Fruit fly (Drosophila melanogaster) whole organism, embryonic: ENCODE data around the gene Bcat.

ENCODE experiments used
- Aef1 ChIP-seq: fragments of 200-800 bp; sonication (Bioruptor generic); IDR thresholded peaks from 3 replicates; pipeline ENCODE4 v1.3.6; 2022; ENCODE audit warnings: missing biosample characterization, missing genetic modification characterization
- B-H2 ChIP-seq: fragments of 200-800 bp; sonication (Bioruptor generic); optimal IDR thresholded peaks from 2 replicates; lab custom pipeline; 2018; ENCODE audit warnings: missing biosample characterization, mild to moderate bottlenecking, missing genetic modification characterization
- CG10274 ChIP-seq: fragments of 200-800 bp; sonication (Bioruptor generic); optimal IDR thresholded peaks from 3 replicates; lab custom pipeline; 2017; ENCODE audit warnings: missing biosample characterization, mild to moderate bottlenecking, missing genetic modification characterization
- CG10366 ChIP-seq: fragments of 200-800 bp; sonication (Bioruptor generic); IDR thresholded peaks from 2 replicates; pipeline ENCODE4 v1.3.6; 2022; ENCODE audit warnings: missing biosample characterization, missing genetic modification characterization
- CG10543 ChIP-seq: fragments of 200-800 bp; sonication (Bioruptor generic); optimal IDR thresholded peaks from 3 replicates; lab custom pipeline; 2017; ENCODE audit warnings: missing biosample characterization, mild to moderate bottlenecking, missing genetic modification characterization, moderate library complexity
- CG11723 ChIP-seq: fragments of 200-800 bp; sonication (Bioruptor generic); optimal IDR thresholded peaks from 2 replicates; lab custom pipeline; 2017; ENCODE audit warnings: missing biosample characterization, mild to moderate bottlenecking, missing genetic modification characterization
- CG12769 ChIP-seq: fragments of 200-800 bp; sonication (Bioruptor generic); optimal IDR thresholded peaks from 2 replicates; lab custom pipeline; 2019; ENCODE audit warnings: missing biosample characterization, mild to moderate bottlenecking, missing genetic modification characterization, moderate library complexity
- CG2120 ChIP-seq: fragments of 200-800 bp; sonication (Bioruptor generic); optimal IDR thresholded peaks from 3 replicates; lab custom pipeline; 2016; ENCODE audit warnings: missing biosample characterization, missing genetic modification characterization
- CG3163 ChIP-seq: fragments of 200-800 bp; sonication (Bioruptor generic); optimal IDR thresholded peaks from 3 replicates; lab custom pipeline; 2016; ENCODE audit warnings: missing biosample characterization, missing genetic modification characterization
- CG32532 ChIP-seq: fragments of 200-800 bp; sonication (Bioruptor generic); IDR thresholded peaks from 2 replicates; pipeline ENCODE4 v1.3.6; 2022; ENCODE audit warnings: missing biosample characterization, missing genetic modification characterization
- CG34422 ChIP-seq: fragments of 200-800 bp; sonication (Bioruptor generic); IDR thresholded peaks from 3 replicates; pipeline ENCODE4 v1.3.6; 2022; ENCODE audit warnings: missing biosample characterization, missing genetic modification characterization
- CG4617 ChIP-seq: fragments of 200-800 bp; sonication (Bioruptor generic); optimal IDR thresholded peaks from 3 replicates; lab custom pipeline; 2016; ENCODE audit warnings: missing biosample characterization, missing genetic modification characterization, borderline replicate concordance
- CG4730 ChIP-seq: fragments of 200-800 bp; sonication (Bioruptor generic); IDR thresholded peaks from 2 replicates; pipeline ENCODE4 v1.3.6; 2022; ENCODE audit warnings: missing biosample characterization, missing genetic modification characterization
- CG6175 ChIP-seq: fragments of 200-800 bp; sonication (Bioruptor generic); IDR thresholded peaks from 3 replicates; pipeline ENCODE4 v1.3.6; 2022; ENCODE audit warnings: missing biosample characterization, missing genetic modification characterization
- CG8290 ChIP-seq, 3 experiments: fragments of 200-800 bp; sonication (Bioruptor generic); optimal IDR thresholded peaks; 2 replicates each; lab custom pipeline; 2016 to 2019; ENCODE audit warnings: missing biosample characterization in 3 of 3, missing genetic modification characterization in 3 of 3, mild to moderate bottlenecking in 2 of 3, moderate library complexity in 1 of 3
- Deaf1 ChIP-seq: fragments of 200-800 bp; optimal IDR thresholded peaks from 3 replicates; lab custom pipeline; 2019; ENCODE audit warnings: missing biosample characterization, mild to moderate bottlenecking, missing genetic modification characterization, moderate library complexity
- Dref ChIP-seq: fragments of 200-800 bp; sonication (Bioruptor generic); IDR thresholded peaks from 2 replicates; pipeline ENCODE4 v1.3.6; 2022; ENCODE audit warnings: missing biosample characterization, missing genetic modification characterization
- Drgx ChIP-seq: fragments of 200-800 bp; sonication (Bioruptor generic); IDR thresholded peaks from 2 replicates; pipeline ENCODE4 v1.3.6; 2022; ENCODE audit warnings: missing biosample characterization, missing genetic modification characterization
- HmgZ ChIP-seq: fragments of 200-800 bp; sonication (Bioruptor generic); optimal IDR thresholded peaks from 2 replicates; lab custom pipeline; 2018; ENCODE audit warnings: missing biosample characterization, mild to moderate bottlenecking, missing genetic modification characterization
- Lpt ChIP-seq: fragments of >200 bp; optimal IDR thresholded peaks from 2 replicates; lab custom pipeline; 2018; ENCODE audit warnings: missing biosample characterization, missing genetic modification characterization
- MBD-R2 ChIP-seq: fragments of 200-800 bp; sonication (Bioruptor generic); IDR thresholded peaks from 2 replicates; pipeline ENCODE4 v1.3.6; 2022; ENCODE audit warnings: missing biosample characterization, missing genetic modification characterization
- NFAT ChIP-seq: fragments of 200-800 bp; sonication (Bioruptor generic); IDR thresholded peaks from 2 replicates; pipeline ENCODE4 v1.3.6; 2022; ENCODE audit warnings: missing biosample characterization, missing genetic modification characterization
- Pdp1 ChIP-seq, 2 experiments: fragments of 200-800 bp; sonication (Bioruptor generic); optimal IDR thresholded peaks; 3 replicates each; lab custom pipeline; 2016; ENCODE audit warnings: missing biosample characterization in 2 of 2, missing genetic modification characterization in 2 of 2, mild to moderate bottlenecking in 1 of 2, moderate library complexity in 1 of 2
- Rfx ChIP-seq: fragments of 200-800 bp; sonication (Bioruptor generic); IDR thresholded peaks from 2 replicates; pipeline ENCODE4 v1.3.6; 2022; ENCODE audit warnings: missing biosample characterization, missing genetic modification characterization
- Trl ChIP-seq, 3 experiments: fragments of >200 bp in 2 of 3; fragments of 200-800 bp in 1 of 3; sonication (Bioruptor generic) in 1 of 3; optimal IDR thresholded peaks; 2 replicates in 1 of 3; 3 replicates in 2 of 3; lab custom pipeline; 2016 to 2017; ENCODE audit warnings: missing biosample characterization in 1 of 3, missing genetic modification characterization in 1 of 3
- ac ChIP-seq: fragments of 200-800 bp; sonication (Bioruptor generic); optimal IDR thresholded peaks from 3 replicates; lab custom pipeline; 2017; ENCODE audit warnings: missing biosample characterization, mild to moderate bottlenecking, missing genetic modification characterization
- amos ChIP-seq: fragments of 200-800 bp; sonication (Bioruptor generic); IDR thresholded peaks from 2 replicates; pipeline ENCODE4 v1.3.6; 2022; ENCODE audit warnings: missing biosample characterization, missing genetic modification characterization; ENCODE audit not compliant: partially characterized antibody
- aop ChIP-seq: fragments of 200-800 bp; sonication (Bioruptor generic); IDR thresholded peaks from 2 replicates; pipeline ENCODE4 v1.3.6; 2022; ENCODE audit warnings: missing biosample characterization, missing genetic modification characterization
- ara ChIP-seq: fragments of 200-800 bp; sonication (Bioruptor generic); IDR thresholded peaks from 2 replicates; pipeline ENCODE4 v1.3.6; 2022; ENCODE audit warnings: missing biosample characterization, missing genetic modification characterization
- ash1 ChIP-seq: fragments of 200-800 bp; sonication (Bioruptor generic); optimal IDR thresholded peaks from 2 replicates; lab custom pipeline; 2018; ENCODE audit warnings: missing biosample characterization, mild to moderate bottlenecking, missing genetic modification characterization
- chinmo ChIP-seq: fragments of 200-800 bp; sonication (Bioruptor generic); IDR thresholded peaks from 4 replicates; pipeline ENCODE4 v1.3.6; 2022; ENCODE audit warnings: missing biosample characterization, missing genetic modification characterization; ENCODE audit not compliant: partially characterized antibody
- chn ChIP-seq: fragments of 200-800 bp; sonication (Bioruptor generic); optimal IDR thresholded peaks from 2 replicates; lab custom pipeline; 2016; ENCODE audit warnings: missing biosample characterization, missing genetic modification characterization
- ci ChIP-seq: fragments of 200-800 bp; sonication (Bioruptor generic); IDR thresholded peaks from 3 replicates; pipeline ENCODE4 v1.3.6; 2022; ENCODE audit warnings: missing biosample characterization, missing genetic modification characterization
- crol ChIP-seq: fragments of 200-800 bp; sonication (Bioruptor generic); IDR thresholded peaks from 2 replicates; pipeline ENCODE4 v1.3.6; 2022; ENCODE audit warnings: missing biosample characterization, missing genetic modification characterization
- gt ChIP-seq: fragments of 200-800 bp; sonication (Bioruptor generic); IDR thresholded peaks from 2 replicates; pipeline ENCODE4 v1.3.6; 2022; ENCODE audit warnings: missing biosample characterization, missing genetic modification characterization
- hb ChIP-seq: fragments of 200-800 bp; sonication (Bioruptor generic); IDR thresholded peaks from 3 replicates; pipeline ENCODE4 v1.3.6; 2022; ENCODE audit warnings: missing biosample characterization, missing genetic modification characterization; ENCODE audit not compliant: partially characterized antibody
- klu ChIP-seq: fragments of 200-800 bp; sonication (Bioruptor generic); IDR thresholded peaks from 2 replicates; pipeline ENCODE4 v1.3.6; 2022; ENCODE audit warnings: missing biosample characterization, missing genetic modification characterization
- mirr ChIP-seq: fragments of 200-800 bp; sonication (Bioruptor generic); optimal IDR thresholded peaks from 3 replicates; lab custom pipeline; 2018; ENCODE audit warnings: missing biosample characterization, mild to moderate bottlenecking, missing genetic modification characterization
- onecut ChIP-seq: fragments of 200-800 bp; sonication (Bioruptor generic); IDR thresholded peaks from 2 replicates; pipeline ENCODE4 v1.3.6; 2022; ENCODE audit warnings: missing biosample characterization, missing genetic modification characterization
- pros ChIP-seq: fragments of 200-800 bp; sonication (Bioruptor generic); optimal IDR thresholded peaks from 3 replicates; lab custom pipeline; 2019; ENCODE audit warnings: missing biosample characterization, mild to moderate bottlenecking, missing genetic modification characterization, moderate library complexity
- pum ChIP-seq: fragments of 200-800 bp; sonication (Bioruptor generic); optimal IDR thresholded peaks from 2 replicates; lab custom pipeline; 2016; ENCODE audit warnings: missing biosample characterization, missing genetic modification characterization
- repo ChIP-seq: fragments of 200-800 bp; sonication (Bioruptor generic); optimal IDR thresholded peaks from 2 replicates; lab custom pipeline; 2016; ENCODE audit warnings: missing biosample characterization, missing genetic modification characterization
- rib ChIP-seq: fragments of 200-800 bp; sonication (Bioruptor generic); IDR thresholded peaks from 2 replicates; pipeline ENCODE4 v1.3.6; 2022; ENCODE audit warnings: missing biosample characterization, missing genetic modification characterization
- sd ChIP-seq: fragments of 200-800 bp; sonication (Bioruptor generic); optimal IDR thresholded peaks from 3 replicates; lab custom pipeline; 2018; ENCODE audit warnings: missing biosample characterization, mild to moderate bottlenecking, missing genetic modification characterization, moderate library complexity
- sug ChIP-seq: fragments of 200-800 bp; optimal IDR thresholded peaks from 2 replicates; lab custom pipeline; 2019; ENCODE audit warnings: missing biosample characterization, mild to moderate bottlenecking, missing genetic modification characterization, moderate library complexity
- unc-4 ChIP-seq: fragments of 200-800 bp; sonication (Bioruptor generic); IDR thresholded peaks from 2 replicates; pipeline ENCODE4 v1.3.6; 2022; ENCODE audit warnings: missing biosample characterization, missing genetic modification characterization; ENCODE audit not compliant: partially characterized antibody
- vvl ChIP-seq: fragments of 200-800 bp; sonication (Bioruptor generic); IDR thresholded peaks from 2 replicates; pipeline ENCODE4 v1.3.6; 2022; ENCODE audit warnings: missing biosample characterization, missing genetic modification characterization

Bcat gene

dm6 chrX:13394343-13394742 lies 2.4 kb upstream of the Bcat start (continued):
- TF ChIP-seq ac (GFP tag; lab: Kevin White, UChicago) = no peak
- no peak for TF ChIP-seq CG8290 (GFP tag; optimal IDR thresholded peaks at IDR 0.05; lab: Kevin White, UChicago)
- peak in 1 of 2 experiments; percentile 43 for TF ChIP-seq CG8290 (tag; optimal IDR thresholded peaks at IDR 0.05; lab: Kevin White, UChicago)
- TF ChIP-seq Lpt (GFP tag; lab: Kevin White, UChicago) = no peak

- TF ChIP-seq hb (GFP tag; lab: Robert Waterston, UW) (no peak), crol (GFP tag; lab: Robert Waterston, UW) (0 out of 2 replicates have a peak, but pooled peaks have one; percentile 6), ara (GFP tag; lab: Robert Waterston, UW) (no peak), Trl (optimal IDR thresholded peaks at IDR 0.05; lab: Kevin White, UChicago) (peak; percentile 44 to 61), Trl (GFP tag; optimal IDR thresholded peaks at IDR 0.05; lab: Kevin White, UChicago) (no peak), Pdp1 (GFP tag; optimal IDR thresholded peaks at IDR 0.05; lab: Kevin White, UChicago) (peak in 1 of 2 experiments; percentile 55), vvl (GFP tag; lab: Robert Waterston, UW) (no peak), pum (no peak), pros (GFP tag; lab: Kevin White, UChicago) (no peak), CG11723 (GFP tag; lab: Kevin White, UChicago) (no peak), chinmo (GFP tag; lab: Robert Waterston, UW) (0 out of 4 replicates have a peak, but pooled peaks have one; percentile 53), CG3163 (GFP tag; lab: Kevin White, UChicago) (peak; percentile 93), gt (GFP tag; lab: Robert Waterston, UW) (no peak)
Observed at dm6 chrX:13395020-13395419, 1.7 kb upstream of the Bcat start.

dm6 chrX:13395988-13396377 lies 716 bp upstream of the Bcat start:
- TF ChIP-seq unc-4 (GFP tag; lab: Robert Waterston, UW) (no peak), onecut (peak; percentile 56), HmgZ (tag; lab: Kevin White, UChicago) (peak; percentile 24), CG12769 (tag; lab: Kevin White, UChicago) (peak; percentile 72), rib (GFP tag; lab: Robert Waterston, UW) (peak; percentile 92), sd (tag; lab: Kevin White, UChicago) (peak; percentile 23), MBD-R2 (GFP tag; lab: Robert Waterston, UW) (peak; percentile 28; the same call in 1 of the 2 replicates), Rfx (GFP tag; lab: Robert Waterston, UW) (peak; percentile 5; the same call in 1 of the 2 replicates), ci (GFP tag; lab: Robert Waterston, UW) (0 out of 3 replicates have a peak, but pooled peaks have one; percentile 47), chn (no peak), ash1 (no peak), Deaf1 (tag; lab: Kevin White, UChicago) (peak; percentile 93), CG34422 (GFP tag; lab: Robert Waterston, UW) (0 out of 3 replicates have a peak, but pooled peaks have one; percentile 25), Dref (0 out of 2 replicates have a peak, but pooled peaks have one; percentile 28), B-H2 (peak; percentile 49), CG2120 (no peak), mirr (GFP tag; lab: Kevin White, UChicago) (peak; percentile 67), CG4730 (no peak), klu (peak; percentile 60; the same call in 1 of the 2 replicates), repo (GFP tag; lab: Kevin White, UChicago) (no peak), CG10543 (GFP tag; lab: Kevin White, UChicago) (peak; percentile 86), Drgx (GFP tag; lab: Robert Waterston, UW) (peak; percentile 29; the same call in 1 of the 2 replicates), CG4617 (GFP tag; lab: Kevin White, UChicago) (no peak), sug (tag; lab: Kevin White, UChicago) (peak; percentile 100), CG10274 (no peak), Aef1 (GFP tag; lab: Robert Waterston, UW) (peak; percentile 70), CG10366 (no peak), amos (peak; percentile 30; the same call in 1 of the 2 replicates), aop (GFP tag; lab: Robert Waterston, UW) (no peak), NFAT (GFP tag; lab: Robert Waterston, UW) (peak; percentile 68), CG6175 (GFP tag; lab: Robert Waterston, UW) (peak; percentile 85), CG32532 (0 out of 2 replicates have a peak, but pooled peaks have one; percentile 6)
